Fruit fly (Drosophila melanogaster) whole organism, embryonic: ENCODE measurements around the gene CG17264.

Source experiments
- Atf6 ChIP-seq: fragments of 200-800 bp; sonication (Bioruptor generic); IDR thresholded peaks from 2 replicates; pipeline ENCODE4 v1.3.6; 2022; ENCODE audit warnings: missing biosample characterization, missing genetic modification characterization
- B-H2 ChIP-seq: fragments of 200-800 bp; sonication (Bioruptor generic); optimal IDR thresholded peaks from 2 replicates; lab custom pipeline; 2018; ENCODE audit warnings: missing biosample characterization, mild to moderate bottlenecking, missing genetic modification characterization
- Bteb2 ChIP-seq: fragments of 200-800 bp; sonication (Bioruptor generic); optimal IDR thresholded peaks from 2 replicates; lab custom pipeline; 2016; ENCODE audit warnings: missing biosample characterization, missing genetic modification characterization
- CG10267 ChIP-seq: fragments of 200-800 bp; sonication (Bioruptor generic); optimal IDR thresholded peaks from 2 replicates; lab custom pipeline; 2018; ENCODE audit warnings: missing biosample characterization, mild to moderate bottlenecking, missing genetic modification characterization, moderate library complexity
- CG10565 ChIP-seq: fragments of 200-800 bp; sonication (Bioruptor generic); optimal IDR thresholded peaks from 3 replicates; lab custom pipeline; 2016; ENCODE audit warnings: missing biosample characterization, mild to moderate bottlenecking, missing genetic modification characterization
- CG12236 ChIP-seq: fragments of 200-800 bp; sonication (Bioruptor generic); optimal IDR thresholded peaks from 2 replicates; lab custom pipeline; 2016; ENCODE audit warnings: missing biosample characterization, missing genetic modification characterization
- CG12391 ChIP-seq: fragments of 200-800 bp; sonication (Bioruptor generic); optimal IDR thresholded peaks from 3 replicates; lab custom pipeline; 2018; ENCODE audit warnings: missing biosample characterization, mild to moderate bottlenecking, missing genetic modification characterization, moderate library complexity
- CG12659 ChIP-seq: fragments of 200-800 bp; sonication (Bioruptor generic); optimal IDR thresholded peaks from 3 replicates; lab custom pipeline; 2017; ENCODE audit warnings: mild to moderate bottlenecking, missing biosample characterization, missing genetic modification reagents, missing genetic modification characterization
- CG12942 ChIP-seq: fragments of 200-800 bp; sonication (Bioruptor generic); optimal IDR thresholded peaks from 3 replicates; lab custom pipeline; 2016; ENCODE audit warnings: missing biosample characterization, missing genetic modification characterization
- CG15601 ChIP-seq: fragments of 200-800 bp; sonication (Bioruptor generic); optimal IDR thresholded peaks from 3 replicates; lab custom pipeline; 2019; ENCODE audit warnings: missing biosample characterization, mild to moderate bottlenecking, missing genetic modification characterization, moderate library complexity
- CG1792 ChIP-seq: fragments of 200-800 bp; sonication (Bioruptor generic); optimal IDR thresholded peaks from 2 replicates; lab custom pipeline; 2016; ENCODE audit warnings: missing biosample characterization, missing genetic modification characterization
- CG2889 ChIP-seq: fragments of 200-800 bp; sonication (Bioruptor generic); IDR thresholded peaks from 3 replicates; pipeline ENCODE4 v1.3.6; 2022; ENCODE audit warnings: missing biosample characterization, missing genetic modification characterization
- CG34376 ChIP-seq: fragments of 200-800 bp; sonication (Bioruptor generic); optimal IDR thresholded peaks from 2 replicates; lab custom pipeline; 2018; ENCODE audit warnings: missing biosample characterization, mild to moderate bottlenecking, missing genetic modification characterization
- CG43689 ChIP-seq: fragments of 200-800 bp; sonication (Bioruptor generic); IDR thresholded peaks from 2 replicates; pipeline ENCODE4 v1.3.6; 2022; ENCODE audit warnings: missing biosample characterization, missing genetic modification characterization
- CG8924 ChIP-seq: fragments of 200-800 bp; optimal IDR thresholded peaks from 3 replicates; lab custom pipeline; 2019; ENCODE audit warnings: missing biosample characterization, mild to moderate bottlenecking, missing genetic modification characterization, moderate library complexity
- Dek ChIP-seq: fragments of 200-800 bp; sonication (Bioruptor generic); optimal IDR thresholded peaks from 3 replicates; lab custom pipeline; 2019; ENCODE audit warnings: missing biosample characterization, mild to moderate bottlenecking, missing genetic modification characterization, moderate library complexity
- Doc3 ChIP-seq: fragments of 200-800 bp; sonication (Bioruptor generic); IDR thresholded peaks from 3 replicates; pipeline ENCODE4 v1.3.6; 2022; ENCODE audit warnings: missing biosample characterization, missing genetic modification characterization; ENCODE audit not compliant: partially characterized antibody
- Gug ChIP-seq: fragments of 200-800 bp; sonication (Bioruptor generic); IDR thresholded peaks from 4 replicates; pipeline ENCODE4 v1.3.6; 2022; ENCODE audit warnings: missing biosample characterization, missing genetic modification characterization
- H2.0 ChIP-seq: fragments of 200-800 bp; sonication (Bioruptor generic); IDR thresholded peaks from 2 replicates; pipeline ENCODE4 v1.3.6; 2022; ENCODE audit warnings: missing biosample characterization, missing genetic modification characterization
- HLHmδ ChIP-seq: fragments of 200-800 bp; sonication (Bioruptor generic); optimal IDR thresholded peaks from 2 replicates; lab custom pipeline; 2018; ENCODE audit warnings: missing biosample characterization, mild to moderate bottlenecking, missing genetic modification characterization, moderate library complexity
- Hand ChIP-seq: fragments of 200-800 bp; sonication (Bioruptor generic); optimal IDR thresholded peaks from 2 replicates; lab custom pipeline; 2017; ENCODE audit warnings: mild to moderate bottlenecking, missing biosample characterization, missing genetic modification reagents, missing genetic modification characterization
- HmgD ChIP-seq: fragments of 200-800 bp; sonication (Bioruptor generic); optimal IDR thresholded peaks from 3 replicates; lab custom pipeline; 2016; ENCODE audit warnings: missing biosample characterization, missing genetic modification characterization
- HmgZ ChIP-seq: fragments of 200-800 bp; sonication (Bioruptor generic); optimal IDR thresholded peaks from 2 replicates; lab custom pipeline; 2018; ENCODE audit warnings: missing biosample characterization, mild to moderate bottlenecking, missing genetic modification characterization
- NC2β ChIP-seq: fragments of 200-800 bp; sonication (Bioruptor generic); optimal IDR thresholded peaks from 2 replicates; lab custom pipeline; 2016; ENCODE audit warnings: missing biosample characterization, missing genetic modification characterization
- Pdp1 ChIP-seq, 2 experiments: fragments of 200-800 bp; sonication (Bioruptor generic); optimal IDR thresholded peaks; 3 replicates each; lab custom pipeline; 2016; ENCODE audit warnings: missing biosample characterization in 2 of 2, missing genetic modification characterization in 2 of 2, mild to moderate bottlenecking in 1 of 2, moderate library complexity in 1 of 2
- Scr ChIP-seq: fragments of 200-800 bp; sonication (Bioruptor generic); IDR thresholded peaks from 2 replicates; pipeline ENCODE4 v1.3.6; 2022; ENCODE audit warnings: missing biosample characterization, missing genetic modification characterization; ENCODE audit not compliant: partially characterized antibody
- Six4 ChIP-seq: fragments of 200-800 bp; sonication (Bioruptor generic); optimal IDR thresholded peaks from 2 replicates; lab custom pipeline; 2016; ENCODE audit warnings: missing biosample characterization, missing genetic modification characterization
- Ssrp ChIP-seq: fragments of 200-800 bp; sonication (Bioruptor generic); optimal IDR thresholded peaks from 2 replicates; lab custom pipeline; 2018; ENCODE audit warnings: missing biosample characterization, mild to moderate bottlenecking, missing genetic modification characterization, moderate library complexity
- Stat92E ChIP-seq, 3 experiments: fragments of >200 bp in 2 of 3; fragments of 200-800 bp in 1 of 3; sonication (Bioruptor generic) in 1 of 3; optimal IDR thresholded peaks; 2 replicates each; lab custom pipeline; 2017 to 2019; ENCODE audit warnings: missing biosample characterization in 3 of 3, missing genetic modification characterization in 3 of 3, mild to moderate bottlenecking in 1 of 3, moderate library complexity in 1 of 3
- aop ChIP-seq: fragments of 200-800 bp; sonication (Bioruptor generic); IDR thresholded peaks from 2 replicates; pipeline ENCODE4 v1.3.6; 2022; ENCODE audit warnings: missing biosample characterization, missing genetic modification characterization
- az2 ChIP-seq: fragments of 200-800 bp; sonication (Bioruptor generic); optimal IDR thresholded peaks from 3 replicates; lab custom pipeline; 2016; ENCODE audit warnings: missing biosample characterization, missing genetic modification characterization
- cad ChIP-seq: fragments of >200 bp; optimal IDR thresholded peaks from 2 replicates; lab custom pipeline; 2017; ENCODE audit warnings: missing biosample characterization, missing genetic modification characterization
- cato ChIP-seq: fragments of 200-800 bp; sonication (Bioruptor generic); optimal IDR thresholded peaks from 2 replicates; lab custom pipeline; 2016; ENCODE audit warnings: missing biosample characterization, missing genetic modification characterization, borderline replicate concordance
- disco-r ChIP-seq: fragments of 200-800 bp; sonication (Bioruptor generic); optimal IDR thresholded peaks from 2 replicates; lab custom pipeline; 2016; ENCODE audit warnings: missing biosample characterization, missing genetic modification characterization
- dpn ChIP-seq, 2 experiments: fragments of 200-800 bp; sonication (Bioruptor generic); optimal IDR thresholded peaks; 3 replicates each; lab custom pipeline; 2016; ENCODE audit warnings: missing biosample characterization in 2 of 2, missing genetic modification characterization in 2 of 2
- esg ChIP-seq: fragments of 200-800 bp; sonication (Bioruptor generic); conservative IDR thresholded peaks from 2 replicates; pipeline ENCODE4 v1.3.6; 2022; ENCODE audit warnings: missing biosample characterization, missing genetic modification characterization
- fd102C ChIP-seq: fragments of 200-800 bp; sonication (Bioruptor generic); optimal IDR thresholded peaks from 2 replicates; lab custom pipeline; 2018; ENCODE audit warnings: missing biosample characterization, mild to moderate bottlenecking, missing genetic modification characterization, moderate library complexity
- gcm2 ChIP-seq: fragments of 200-800 bp; sonication (Bioruptor generic); optimal IDR thresholded peaks from 2 replicates; lab custom pipeline; 2016; ENCODE audit warnings: missing biosample characterization, missing genetic modification characterization
- gfzf ChIP-seq: fragments of 200-800 bp; sonication (Bioruptor generic); optimal IDR thresholded peaks from 2 replicates; lab custom pipeline; 2016; ENCODE audit warnings: missing biosample characterization, mild to moderate bottlenecking, missing genetic modification characterization, moderate library complexity
- gsb ChIP-seq: fragments of 200-800 bp; sonication (Bioruptor generic); IDR thresholded peaks from 2 replicates; pipeline ENCODE4 v1.3.6; 2022; ENCODE audit warnings: missing biosample characterization, missing genetic modification characterization
- gt ChIP-seq: fragments of 200-800 bp; sonication (Bioruptor generic); IDR thresholded peaks from 2 replicates; pipeline ENCODE4 v1.3.6; 2022; ENCODE audit warnings: missing biosample characterization, missing genetic modification characterization
- insv ChIP-seq, 2 experiments: fragments of 200-800 bp; sonication (Bioruptor generic); optimal IDR thresholded peaks; 3 replicates each; lab custom pipeline; 2016 to 2018; ENCODE audit warnings: missing biosample characterization in 2 of 2, missing genetic modification characterization in 2 of 2
- prd ChIP-seq, 3 experiments: fragments of >200 bp in 2 of 3; fragments of 200-800 bp in 1 of 3; sonication (Bioruptor generic) in 1 of 3; optimal IDR thresholded peaks in 2 of 3; IDR thresholded peaks in 1 of 3; 2 replicates in 2 of 3; 3 replicates in 1 of 3; pipeline versions ENCODE4 v1.3.6 to Lab custom; 2017 to 2022; ENCODE audit warnings: missing biosample characterization in 1 of 3, missing genetic modification characterization in 1 of 3
- ranshi ChIP-seq: fragments of 200-800 bp; sonication (Bioruptor generic); IDR thresholded peaks from 2 replicates; pipeline ENCODE4 v1.3.6; 2022; ENCODE audit warnings: missing biosample characterization, missing genetic modification characterization
- sc ChIP-seq, 3 experiments: fragments of >200 bp in 2 of 3; fragments of 200-800 bp in 1 of 3; sonication (Bioruptor generic) in 1 of 3; optimal IDR thresholded peaks; 2 replicates in 2 of 3; 3 replicates in 1 of 3; lab custom pipeline; 2017; ENCODE audit warnings: mild to moderate bottlenecking in 1 of 3, missing biosample characterization in 1 of 3, missing genetic modification characterization in 1 of 3, missing genetic modification reagents in 1 of 3
- schlank ChIP-seq: fragments of 200-800 bp; sonication (Bioruptor generic); optimal IDR thresholded peaks from 2 replicates; lab custom pipeline; 2018; ENCODE audit warnings: missing biosample characterization, mild to moderate bottlenecking, missing genetic modification characterization
- so ChIP-seq: fragments of 200-800 bp; sonication (Bioruptor generic); IDR thresholded peaks from 3 replicates; pipeline ENCODE4 v1.3.6; 2022; ENCODE audit warnings: missing biosample characterization, missing genetic modification characterization
- tio ChIP-seq: fragments of 200-800 bp; sonication (Bioruptor generic); optimal IDR thresholded peaks from 2 replicates; lab custom pipeline; 2017; ENCODE audit warnings: missing biosample characterization, missing genetic modification characterization, inconsistent platforms
- vvl ChIP-seq: fragments of 200-800 bp; sonication (Bioruptor generic); IDR thresholded peaks from 2 replicates; pipeline ENCODE4 v1.3.6; 2022; ENCODE audit warnings: missing biosample characterization, missing genetic modification characterization
- wor ChIP-seq: fragments of 200-800 bp; sonication (Bioruptor generic); IDR thresholded peaks from 2 replicates; pipeline ENCODE4 v1.3.6; 2022; ENCODE audit warnings: missing biosample characterization, missing genetic modification characterization

Gene CG17264

dm6 chr2L:3003399-3003798, 14.9 kb upstream of the CG17264 start (continued):
- TF ChIP-seq CG12659 (GFP tag; lab: Kevin White, UChicago) (peak; percentile 57), HLHmδ (GFP tag; lab: Kevin White, UChicago) (no peak), cato (GFP tag; lab: Kevin White, UChicago) (no peak), az2 (GFP tag; lab: Kevin White, UChicago) (peak; percentile 17), Gug (GFP tag; lab: Robert Waterston, UW) (no peak), gcm2 (no peak), dpn (GFP tag; optimal IDR thresholded peaks at IDR 0.05; lab: Kevin White, UChicago) (peak in 1 of 2 experiments; percentile 41), CG10565 (no peak), wor (GFP tag; lab: Robert Waterston, UW) (peak; percentile 49), CG15601 (tag; lab: Kevin White, UChicago) (peak; percentile 64), gt (no peak), NC2β (no peak), Doc3 (GFP tag; lab: Robert Waterston, UW) (no peak), Scr (GFP tag; lab: Robert Waterston, UW) (no peak), CG12391 (peak; percentile 53), CG34376 (GFP tag; lab: Kevin White, UChicago) (no peak), Pdp1 (GFP tag; optimal IDR thresholded peaks at IDR 0.05; lab: Kevin White, UChicago) (peak in 1 of 2 experiments; percentile 19), CG43689 (GFP tag; lab: Robert Waterston, UW) (no peak), schlank (tag; lab: Kevin White, UChicago) (no peak), CG2889 (GFP tag; lab: Robert Waterston, UW) (no peak), aop (GFP tag; lab: Robert Waterston, UW) (no peak), vvl (peak; percentile 69), CG8924 (tag; lab: Kevin White, UChicago) (peak; percentile 65), Six4 (GFP tag; lab: Kevin White, UChicago) (peak; percentile 45), so (GFP tag; lab: Robert Waterston, UW) (no peak), Hand (GFP tag; lab: Kevin White, UChicago) (no peak), fd102C (GFP tag; lab: Kevin White, UChicago) (no peak), sc (optimal IDR thresholded peaks at IDR 0.05; lab: Kevin White, UChicago) (no peak), sc (GFP tag; optimal IDR thresholded peaks at IDR 0.05; lab: Kevin White, UChicago) (peak; percentile 8), tio (GFP tag; lab: Kevin White, UChicago) (no peak), ranshi (GFP tag; lab: Robert Waterston, UW) (no peak), H2.0 (GFP tag; lab: Robert Waterston, UW) (0 out of 2 replicates have a peak, but pooled peaks have one; percentile 25), gfzf (GFP tag; lab: Kevin White, UChicago) (no peak), prd (optimal IDR thresholded peaks at IDR 0.05; lab: Kevin White, UChicago) (no peak), prd (GFP tag; IDR thresholded peaks at IDR 0.05; lab: Robert Waterston, UW) (peak; percentile 47; the same call in 2 of the 3 replicates), Dek (tag; lab: Kevin White, UChicago) (peak; percentile 28), gsb (no peak), Stat92E (GFP tag; optimal IDR thresholded peaks at IDR 0.05; lab: Kevin White, UChicago) (no peak), CG1792 (no peak), disco-r (GFP tag; lab: Kevin White, UChicago) (no peak), Ssrp (tag; lab: Kevin White, UChicago) (peak; percentile 50), B-H2 (no peak), HmgZ (tag; lab: Kevin White, UChicago) (no peak), HmgD (GFP tag; lab: Kevin White, UChicago) (no peak), CG10267 (peak; percentile 30), cad (GFP tag; lab: Kevin White, UChicago) (no peak), insv (GFP tag; optimal IDR thresholded peaks at IDR 0.05; lab: Kevin White, UChicago) (no peak), CG12236 (GFP tag; lab: Kevin White, UChicago) (no peak), CG12942 (GFP tag; lab: Kevin White, UChicago) (peak; percentile 25), Bteb2 (GFP tag; lab: Kevin White, UChicago) (no peak), esg (GFP tag; lab: Robert Waterston, UW) (peak; percentile 41; the same call in 1 of the 2 replicates), Atf6 (GFP tag; lab: Robert Waterston, UW) (no peak)
